Fruit fly (Drosophila melanogaster): ENCODE results near the gene alpha-Man-Ib.

- TF ChIP-seq Ets98B (GFP tag; IDR thresholded peaks at IDR 0.05) = no peak
- no peak for TF ChIP-seq gl (tag; optimal IDR thresholded peaks at IDR 0.05)
- no peak for TF ChIP-seq EcR (GFP tag; optimal IDR thresholded peaks at IDR 0.05)
- no peak for TF ChIP-seq CG10348 (GFP tag; IDR thresholded peaks at IDR 0.05)
- no peak for TF ChIP-seq CG32121 (GFP tag; IDR thresholded peaks at IDR 0.05)
- TF ChIP-seq CG17806 (tag; optimal IDR thresholded peaks at IDR 0.05) = no peak
- no peak for TF ChIP-seq D1 (tag; optimal IDR thresholded peaks at IDR 0.05)
- no peak for TF ChIP-seq CG14655 (GFP tag; optimal IDR thresholded peaks at IDR 0.05)
- TF ChIP-seq Pif1B (GFP tag; optimal IDR thresholded peaks at IDR 0.05) = no peak
- TF ChIP-seq CG9948 (tag; optimal IDR thresholded peaks at IDR 0.05) = no peak
- TF ChIP-seq CG13204 (GFP tag; optimal IDR thresholded peaks at IDR 0.05) = no peak
- no peak for TF ChIP-seq rn (GFP tag; IDR thresholded peaks at IDR 0.05)
These were observed 45.5 kb downstream of the alpha-Man-Ib start for dm6 chr3R:29067091-29067490.

All from whole organism, pupa.